Worm (Caenorhabditis elegans) whole organism, L3 larva: Measurements from ENCODE around the gene F21F8.5.

Experiments
- elt-2 ChIP-seq: sonication (generic microtip); optimal IDR thresholded peaks from 2 replicates; lab custom pipeline; 2016; ENCODE audit warnings: missing genetic modification reagents, mild to moderate bottlenecking, missing genetic modification characterization, missing compliant biosample characterization
- tbx-2 ChIP-seq: sonication (generic microtip); optimal IDR thresholded peaks from 2 replicates; lab custom pipeline; 2016; ENCODE audit warnings: mild to moderate bottlenecking, missing genetic modification characterization, missing compliant biosample characterization

ce11 chrV:8250208-8250607 lies 15.9 kb downstream of the F21F8.5 start, which contains the start of gene C16D9.6:
- TF ChIP-seq elt-2 (tag; lab: Kevin White, UChicago), result no peak
- TF ChIP-seq tbx-2 (tag; lab: Kevin White, UChicago), result no peak
